Worm (Caenorhabditis elegans): Measurements from ENCODE around the gene vwa-8.

Gene vwa-8

ce11 chrX:13048258-13048657 lies 57.0 kb downstream of the vwa-8 start, which contains the start of gene C53C7.3:
Gene C53C7.3 (plus strand): TSS chrX:13048558.
- no peak for TF ChIP-seq elt-1 (tag; optimal IDR thresholded peaks at IDR 0.05)
- TF ChIP-seq alr-1 (tag; optimal IDR thresholded peaks at IDR 0.05): no peak
- no peak for TF ChIP-seq nhr-12 (tag; optimal IDR thresholded peaks at IDR 0.05)
- TF ChIP-seq nhr-237 (tag; optimal IDR thresholded peaks at IDR 0.05): no peak
- TF ChIP-seq R02D3.7 (tag; optimal IDR thresholded peaks at IDR 0.05): no peak
- no peak for TF ChIP-seq lin-13 (GFP tag; optimal IDR thresholded peaks at IDR 0.05)
- no peak for TF ChIP-seq egl-27 (tag; optimal IDR thresholded peaks at IDR 0.05)
- no peak for TF ChIP-seq mdl-1 (tag; optimal IDR thresholded peaks at IDR 0.05)
- TF ChIP-seq nhr-11 (tag; optimal IDR thresholded peaks at IDR 0.05): no peak
- TF ChIP-seq unc-39 (tag; optimal IDR thresholded peaks at IDR 0.05): no peak
- no peak for TF ChIP-seq blmp-1 (tag; optimal IDR thresholded peaks at IDR 0.05; ENCODE audit: insufficient read depth)
- no peak for TF ChIP-seq aly-2 (tag; optimal IDR thresholded peaks at IDR 0.05)
- TF ChIP-seq Y55F3AM.14 (GFP tag; optimal IDR thresholded peaks at IDR 0.05): no peak
- TF ChIP-seq nhr-77 (tag; optimal IDR thresholded peaks at IDR 0.05): no peak
- TF ChIP-seq fos-1 (tag; optimal IDR thresholded peaks at IDR 0.05): no peak
- TF ChIP-seq ceh-82 (tag; optimal IDR thresholded peaks at IDR 0.05): no peak
- TF ChIP-seq zag-1 (tag; optimal IDR thresholded peaks at IDR 0.05): no peak
- TF ChIP-seq C34F6.9 (tag; optimal IDR thresholded peaks at IDR 0.05): no peak
- TF ChIP-seq ama-1 (optimal IDR thresholded peaks at IDR 0.05): no peak

Data from whole organism, L2 larva.